Worm (Caenorhabditis elegans) whole organism, early embryonic: ENCODE measurements around the gene ZK355.2.

Source experiments
- B0310.2 ChIP-seq: sonication (generic microtip); optimal IDR thresholded peaks from 2 replicates; lab custom pipeline; 2016; ENCODE audit warnings: mild to moderate bottlenecking, missing genetic modification characterization, missing compliant biosample characterization
- tra-4 ChIP-seq: sonication (generic microtip); optimal IDR thresholded peaks from 2 replicates; lab custom pipeline; 2017; ENCODE audit warnings: missing genetic modification characterization, missing compliant biosample characterization

DNA sequence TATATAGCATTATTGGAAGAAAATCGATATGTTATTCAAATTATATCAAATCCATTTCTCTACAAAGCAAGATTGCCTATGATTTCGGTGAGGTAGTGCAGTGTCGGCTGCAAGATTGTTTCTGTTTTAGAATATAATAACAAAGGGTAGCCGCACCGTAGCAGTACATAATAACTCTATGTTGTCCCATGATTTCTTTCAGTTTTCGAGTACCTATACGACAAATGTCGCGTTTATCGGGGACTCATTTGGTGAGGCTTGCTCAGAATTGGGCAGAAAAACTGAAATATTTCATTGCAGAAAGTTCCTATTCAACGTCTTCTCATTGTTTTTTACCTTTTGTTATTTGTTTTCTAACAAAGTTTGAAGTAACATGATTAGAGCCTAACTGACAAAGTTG lies 22.7 kb downstream of the ZK355.2 start, which contains the start of gene srw-79:
- no peak for TF ChIP-seq B0310.2 (tag; lab: Kevin White, UChicago)
- no peak for TF ChIP-seq tra-4 (tag; lab: Kevin White, UChicago)
